Fruit fly (Drosophila melanogaster) whole organism, prepupa: ENCODE measurements around the gene CG17349.

ENCODE experiments used
- Blimp-1 ChIP-seq: fragments of 200-800 bp; sonication (Bioruptor generic); optimal IDR thresholded peaks from 3 replicates; lab custom pipeline; 2017; ENCODE audit warnings: missing biosample characterization, missing genetic modification characterization, mild to moderate bottlenecking, moderate library complexity, missing genetic modification reagents
- CG10631 ChIP-seq: fragments of 200-800 bp; sonication (Bioruptor generic); optimal IDR thresholded peaks from 2 replicates; lab custom pipeline; 2016; ENCODE audit warnings: missing biosample characterization, missing genetic modification characterization
- CG10669 ChIP-seq: fragments of 200-800 bp; sonication (Bioruptor generic); optimal IDR thresholded peaks from 3 replicates; lab custom pipeline; 2018; ENCODE audit warnings: missing biosample characterization, mild to moderate bottlenecking, missing genetic modification characterization, moderate library complexity
- CG11294 ChIP-seq: fragments of 200-800 bp; sonication (Bioruptor generic); IDR thresholded peaks from 2 replicates; pipeline ENCODE4 v1.3.6; 2022; ENCODE audit warnings: missing biosample characterization, missing genetic modification characterization
- CG11902 ChIP-seq: fragments of 200-800 bp; sonication (Bioruptor generic); optimal IDR thresholded peaks from 3 replicates; lab custom pipeline; 2016; ENCODE audit warnings: missing biosample characterization, missing genetic modification characterization
- CG15336 ChIP-seq: fragments of 200-800 bp; sonication (Bioruptor generic); IDR thresholded peaks from 2 replicates; pipeline ENCODE4 v1.3.6; 2022; ENCODE audit warnings: missing biosample characterization, missing genetic modification characterization
- CG1621 ChIP-seq: fragments of 200-800 bp; sonication (Bioruptor generic); optimal IDR thresholded peaks from 3 replicates; lab custom pipeline; 2018; ENCODE audit warnings: missing biosample characterization, mild to moderate bottlenecking, missing genetic modification characterization
- CG16779 ChIP-seq: fragments of 200-800 bp; sonication (Bioruptor generic); optimal IDR thresholded peaks from 3 replicates; lab custom pipeline; 2017; ENCODE audit warnings: missing biosample characterization, mild to moderate bottlenecking, missing genetic modification characterization
- CG3032 ChIP-seq: fragments of 200-800 bp; optimal IDR thresholded peaks from 2 replicates; lab custom pipeline; 2019; ENCODE audit warnings: missing biosample characterization, mild to moderate bottlenecking, missing genetic modification characterization, moderate library complexity
- CG31627 ChIP-seq: fragments of 200-800 bp; sonication (Bioruptor generic); optimal IDR thresholded peaks from 3 replicates; lab custom pipeline; 2016; ENCODE audit warnings: missing biosample characterization, missing genetic modification characterization
- CG32006 ChIP-seq: fragments of 200-800 bp; sonication (Bioruptor generic); optimal IDR thresholded peaks from 3 replicates; lab custom pipeline; 2017; ENCODE audit warnings: missing biosample characterization, mild to moderate bottlenecking, missing genetic modification characterization
- CG3919 ChIP-seq: fragments of 200-800 bp; sonication (Bioruptor generic); optimal IDR thresholded peaks from 3 replicates; lab custom pipeline; 2016; ENCODE audit warnings: missing biosample characterization, missing genetic modification characterization
- CG4318 ChIP-seq: fragments of 200-800 bp; sonication (Bioruptor generic); optimal IDR thresholded peaks from 3 replicates; lab custom pipeline; 2017; ENCODE audit warnings: missing biosample characterization, mild to moderate bottlenecking, missing genetic modification characterization
- CG6163 ChIP-seq: fragments of 200-800 bp; sonication (Bioruptor generic); IDR thresholded peaks from 3 replicates; pipeline ENCODE4 v1.3.6; 2022; ENCODE audit warnings: missing biosample characterization, missing genetic modification characterization
- CG6792 ChIP-seq: fragments of 200-800 bp; sonication (Bioruptor generic); optimal IDR thresholded peaks from 3 replicates; lab custom pipeline; 2016; ENCODE audit warnings: missing biosample characterization, missing genetic modification characterization
- CG6808 ChIP-seq: fragments of 200-800 bp; sonication (Bioruptor generic); optimal IDR thresholded peaks from 3 replicates; lab custom pipeline; 2017; ENCODE audit warnings: missing biosample characterization, missing genetic modification characterization, mild to moderate bottlenecking, moderate library complexity, missing genetic modification reagents
- CG8119 ChIP-seq: fragments of 200-800 bp; sonication (Bioruptor generic); IDR thresholded peaks from 3 replicates; pipeline ENCODE4 v1.3.6; 2022; ENCODE audit warnings: missing biosample characterization, missing genetic modification characterization
- CG8319 ChIP-seq: fragments of 200-800 bp; sonication (Bioruptor generic); optimal IDR thresholded peaks from 3 replicates; lab custom pipeline; 2016; ENCODE audit warnings: missing biosample characterization, missing genetic modification characterization
- CG8632 ChIP-seq: fragments of 200-800 bp; sonication (Bioruptor generic); optimal IDR thresholded peaks from 3 replicates; lab custom pipeline; 2016; ENCODE audit warnings: missing biosample characterization, missing genetic modification characterization
- CG9139 ChIP-seq: fragments of 200-800 bp; sonication (Bioruptor generic); optimal IDR thresholded peaks from 3 replicates; lab custom pipeline; 2017; ENCODE audit warnings: missing biosample characterization, mild to moderate bottlenecking, missing genetic modification characterization
- Eip75B ChIP-seq: fragments of 200-800 bp; sonication (Bioruptor generic); optimal IDR thresholded peaks from 3 replicates; lab custom pipeline; 2016; ENCODE audit warnings: missing biosample characterization, missing genetic modification characterization
- Eip78C ChIP-seq: fragments of 200-800 bp; sonication (Bioruptor generic); peaks from one replicate; lab custom pipeline; 2016; ENCODE audit warnings: missing biosample characterization, missing genetic modification characterization
- Eip93F ChIP-seq: fragments of 200-800 bp; sonication (Bioruptor generic); optimal IDR thresholded peaks from 2 replicates; lab custom pipeline; 2016; ENCODE audit warnings: missing biosample characterization, mild to moderate bottlenecking, missing genetic modification characterization
- Gug ChIP-seq: fragments of 200-800 bp; sonication (Bioruptor generic); IDR thresholded peaks from 2 replicates; pipeline ENCODE4 v1.3.6; 2022; ENCODE audit warnings: missing biosample characterization, missing genetic modification characterization
- Hr38 ChIP-seq: sonication (Bioruptor generic); optimal IDR thresholded peaks from 2 replicates; lab custom pipeline; 2016; ENCODE audit warnings: missing biosample characterization, missing genetic modification characterization
- Hr39 ChIP-seq: fragments of 200-800 bp; sonication (Bioruptor generic); optimal IDR thresholded peaks from 2 replicates; lab custom pipeline; 2016; ENCODE audit warnings: missing biosample characterization, missing genetic modification characterization
- Hr4 ChIP-seq: fragments of 200-800 bp; sonication (Bioruptor generic); optimal IDR thresholded peaks from 3 replicates; lab custom pipeline; 2016; ENCODE audit warnings: missing biosample characterization, missing genetic modification characterization
- Lpt ChIP-seq: fragments of 200-800 bp; sonication (Bioruptor generic); optimal IDR thresholded peaks from 3 replicates; lab custom pipeline; 2016; ENCODE audit warnings: missing biosample characterization, missing genetic modification characterization
- Met ChIP-seq: fragments of 200-800 bp; sonication (Bioruptor generic); optimal IDR thresholded peaks from 3 replicates; lab custom pipeline; 2016; ENCODE audit warnings: missing biosample characterization, missing genetic modification characterization
- Sox14 ChIP-seq: fragments of 200-800 bp; sonication (Bioruptor generic); optimal IDR thresholded peaks from 3 replicates; lab custom pipeline; 2016; ENCODE audit warnings: missing biosample characterization, missing genetic modification characterization
- achi ChIP-seq: fragments of 200-800 bp; sonication (Bioruptor generic); optimal IDR thresholded peaks from 3 replicates; lab custom pipeline; 2016; ENCODE audit warnings: missing biosample characterization, missing genetic modification characterization
- cyc ChIP-seq: fragments of 200-800 bp; sonication (Bioruptor generic); optimal IDR thresholded peaks from 3 replicates; lab custom pipeline; 2016; ENCODE audit warnings: missing biosample characterization, missing genetic modification characterization
- dac ChIP-seq: fragments of 200-800 bp; sonication (Bioruptor generic); optimal IDR thresholded peaks from 2 replicates; lab custom pipeline; 2017; ENCODE audit warnings: missing biosample characterization, mild to moderate bottlenecking, missing genetic modification characterization
- dsx ChIP-seq: fragments of 200-800 bp; optimal IDR thresholded peaks from 3 replicates; lab custom pipeline; 2019; ENCODE audit warnings: missing biosample characterization, mild to moderate bottlenecking, missing genetic modification characterization, moderate library complexity; ENCODE audit not compliant: poor library complexity, severe bottlenecking
- eg ChIP-seq: fragments of 200-800 bp; sonication (Bioruptor generic); IDR thresholded peaks from 3 replicates; pipeline ENCODE4 v1.3.6; 2022; ENCODE audit warnings: missing biosample characterization, missing genetic modification characterization
- esn ChIP-seq: fragments of 200-800 bp; sonication (Bioruptor generic); optimal IDR thresholded peaks from 2 replicates; lab custom pipeline; 2016; ENCODE audit warnings: missing biosample characterization, mild to moderate bottlenecking, missing genetic modification characterization, moderate library complexity
- fd59A ChIP-seq: fragments of 200-800 bp; sonication (Bioruptor generic); optimal IDR thresholded peaks from 2 replicates; lab custom pipeline; 2017; ENCODE audit warnings: missing biosample characterization, mild to moderate bottlenecking, missing genetic modification characterization, missing genetic modification reagents
- fd85E ChIP-seq: fragments of 200-800 bp; sonication (Bioruptor generic); optimal IDR thresholded peaks from 3 replicates; lab custom pipeline; 2016; ENCODE audit warnings: missing biosample characterization, missing genetic modification characterization
- net ChIP-seq: fragments of 200-800 bp; sonication (Bioruptor generic); optimal IDR thresholded peaks from 3 replicates; lab custom pipeline; 2016; ENCODE audit warnings: missing biosample characterization, missing genetic modification characterization
- pdm3 ChIP-seq: fragments of 200-800 bp; sonication (Bioruptor generic); optimal IDR thresholded peaks from 3 replicates; lab custom pipeline; 2016; ENCODE audit warnings: missing biosample characterization, missing genetic modification characterization
- salr ChIP-seq, 2 experiments: fragments of 200-800 bp; sonication (Bioruptor generic); optimal IDR thresholded peaks; 3 replicates each; lab custom pipeline; 2016 to 2018; ENCODE audit warnings: missing biosample characterization in 2 of 2, missing genetic modification characterization in 2 of 2, mild to moderate bottlenecking in 1 of 2
- spab ChIP-seq: fragments of 200-800 bp; sonication (Bioruptor generic); optimal IDR thresholded peaks from 2 replicates; lab custom pipeline; 2017; ENCODE audit warnings: missing biosample characterization, mild to moderate bottlenecking, missing genetic modification characterization, missing genetic modification reagents
- ss ChIP-seq, 2 experiments: fragments of 200-800 bp; sonication (Bioruptor generic); optimal IDR thresholded peaks; 2 replicates in 1 of 2; 3 replicates in 1 of 2; lab custom pipeline; 2017 to 2018; ENCODE audit warnings: mild to moderate bottlenecking in 2 of 2, missing biosample characterization in 2 of 2, missing genetic modification characterization in 2 of 2, moderate library complexity in 1 of 2
- svp ChIP-seq: fragments of 200-800 bp; sonication (Bioruptor generic); peaks from one replicate; lab custom pipeline; 2016; ENCODE audit warnings: missing biosample characterization, missing genetic modification characterization
- topi ChIP-seq: fragments of 200-800 bp; sonication (Bioruptor generic); optimal IDR thresholded peaks from 3 replicates; lab custom pipeline; 2016; ENCODE audit warnings: missing biosample characterization, missing genetic modification characterization
- vri ChIP-seq: fragments of 200-800 bp; sonication (Bioruptor generic); optimal IDR thresholded peaks from 3 replicates; lab custom pipeline; 2016; ENCODE audit warnings: missing biosample characterization, mild to moderate bottlenecking, missing genetic modification characterization

Gene CG17349

DNA sequence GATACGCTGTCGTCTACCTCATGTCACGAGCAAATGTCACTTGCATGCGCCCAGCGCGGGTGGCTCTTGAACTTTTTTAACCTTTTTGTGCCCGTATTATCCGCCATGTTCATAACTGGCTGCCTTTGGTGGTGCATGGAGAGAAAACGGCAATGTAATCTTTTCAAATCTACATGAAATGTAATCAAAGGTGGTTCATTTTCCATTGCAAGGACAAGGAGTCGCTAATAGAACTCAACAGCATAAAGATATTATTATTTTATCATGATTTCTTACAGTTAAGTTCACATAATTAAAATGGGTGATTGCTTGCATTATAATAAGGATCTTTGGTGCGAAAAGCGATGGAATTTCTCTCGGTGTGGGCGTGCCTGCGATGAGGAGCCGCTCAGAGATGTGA lies 27.5 kb upstream of the CG17349 start (continued):
- TF ChIP-seq CG1621 (tag; lab: Kevin White, UChicago) (no peak), fd59A (GFP tag; lab: Kevin White, UChicago) (peak; percentile 36), CG6163 (GFP tag; lab: Robert Waterston, UW) (no peak), Eip93F (no peak), CG31627 (GFP tag; lab: Kevin White, UChicago) (no peak), spab (GFP tag; lab: Kevin White, UChicago) (peak; percentile 30), Sox14 (peak; percentile 40), CG6792 (GFP tag; lab: Kevin White, UChicago) (peak; percentile 4), CG16779 (tag; lab: Kevin White, UChicago) (no peak), pdm3 (GFP tag; lab: Kevin White, UChicago) (peak; percentile 31), dsx (GFP tag; lab: Kevin White, UChicago) (peak; percentile 5), CG11902 (GFP tag; lab: Kevin White, UChicago) (no peak), CG8119 (GFP tag; lab: Robert Waterston, UW) (0 out of 3 replicates have a peak, but pooled peaks have one; percentile 26), ss (GFP tag; optimal IDR thresholded peaks at IDR 0.05; lab: Kevin White, UChicago) (peak in 1 of 2 experiments; percentile 18), Lpt (no peak), net (no peak), Hr38 (GFP tag; lab: Kevin White, UChicago) (no peak), CG4318 (GFP tag; lab: Kevin White, UChicago) (peak; percentile 9), CG10669 (GFP tag; lab: Kevin White, UChicago) (peak; percentile 45), fd85E (GFP tag; lab: Kevin White, UChicago) (no peak), CG9139 (no peak), CG32006 (GFP tag; lab: Kevin White, UChicago) (peak; percentile 48), Hr39 (GFP tag; lab: Kevin White, UChicago) (no peak), salr (GFP tag; optimal IDR thresholded peaks at IDR 0.05; lab: Kevin White, UChicago) (peak in 1 of 2 experiments; percentile 36), CG8319 (GFP tag; lab: Kevin White, UChicago) (peak; percentile 11), esn (GFP tag; lab: Kevin White, UChicago) (peak; percentile 29), svp (GFP tag; lab: Kevin White, UChicago) (peak; percentile 79)

DNA sequence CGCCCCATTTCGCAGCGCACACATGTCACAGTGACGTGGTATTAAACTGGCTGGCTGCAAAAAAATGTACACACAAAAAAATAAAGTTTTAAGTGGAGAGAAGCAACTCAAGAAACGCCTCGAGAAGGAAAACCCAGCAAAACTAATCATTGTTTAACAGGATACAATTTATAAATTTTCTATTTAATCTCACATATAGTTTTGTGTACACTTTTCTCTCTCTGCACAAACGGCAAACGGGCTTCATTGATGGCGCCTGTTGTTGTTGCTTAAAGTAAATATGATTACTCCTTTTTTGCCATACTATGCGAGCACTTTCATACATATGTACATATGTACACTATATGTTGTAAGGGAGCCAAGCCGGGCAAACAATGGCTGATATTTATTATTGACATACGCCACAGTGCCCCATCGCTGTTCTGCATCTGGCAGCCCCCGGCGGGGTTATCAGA lies 12.2 kb upstream of the CG17349 start:
- TF ChIP-seq Eip93F (no peak), CG15336 (GFP tag; lab: Robert Waterston, UW) (peak; percentile 96), CG6163 (GFP tag; lab: Robert Waterston, UW) (peak; percentile 97), Met (GFP tag; lab: Kevin White, UChicago) (peak; percentile 88), Hr39 (GFP tag; lab: Kevin White, UChicago) (peak; percentile 88), pdm3 (GFP tag; lab: Kevin White, UChicago) (peak; percentile 95), CG11902 (GFP tag; lab: Kevin White, UChicago) (peak; percentile 78), Blimp-1 (GFP tag; lab: Kevin White, UChicago) (no peak), svp (GFP tag; lab: Kevin White, UChicago) (peak; percentile 92), topi (GFP tag; lab: Kevin White, UChicago) (peak; percentile 87), Eip78C (peak; percentile 98), eg (peak; percentile 97), achi (peak; percentile 92), salr (GFP tag; optimal IDR thresholded peaks at IDR 0.05; lab: Kevin White, UChicago) (peak; percentile 84 to 88), CG3919 (peak; percentile 93), CG8119 (GFP tag; lab: Robert Waterston, UW) (peak; percentile 96), Gug (GFP tag; lab: Robert Waterston, UW) (peak; percentile 94), CG3032 (peak; percentile 89), CG4318 (GFP tag; lab: Kevin White, UChicago) (peak; percentile 92), esn (GFP tag; lab: Kevin White, UChicago) (peak; percentile 88), CG6808 (GFP tag; lab: Kevin White, UChicago) (peak; percentile 81), fd59A (GFP tag; lab: Kevin White, UChicago) (peak; percentile 90), Lpt (peak; percentile 90), CG31627 (GFP tag; lab: Kevin White, UChicago) (peak; percentile 87), CG10631 (GFP tag; lab: Kevin White, UChicago) (peak; percentile 94), dac (GFP tag; lab: Kevin White, UChicago) (peak; percentile 92), CG32006 (GFP tag; lab: Kevin White, UChicago) (peak; percentile 97), Eip75B (GFP tag; lab: Kevin White, UChicago) (peak; percentile 93), Hr4 (peak; percentile 98), vri (peak; percentile 61), CG6792 (GFP tag; lab: Kevin White, UChicago) (peak; percentile 87), cyc (GFP tag; lab: Kevin White, UChicago) (peak; percentile 87), Hr38 (GFP tag; lab: Kevin White, UChicago) (peak; percentile 64), CG11294 (peak; percentile 85), CG9139 (peak; percentile 83), CG10669 (GFP tag; lab: Kevin White, UChicago) (peak; percentile 92), CG8632 (peak; percentile 88), ss (GFP tag; optimal IDR thresholded peaks at IDR 0.05; lab: Kevin White, UChicago) (peak; percentile 74 to 90)
